Worm (Caenorhabditis elegans) whole organism, young adult: ENCODE results near the gene F47B8.2.

ENCODE experiments used
- B0336.3 ChIP-seq: fragments of 200-800 bp; sonication (Bioruptor generic); IDR thresholded peaks from 2 replicates; pipeline ENCODE4 v1.3.6; 2022; ENCODE audit warnings: missing genetic modification characterization, missing compliant biosample characterization
- C17E4.6 ChIP-seq: fragments of 200-800 bp; sonication (Bioruptor generic); IDR thresholded peaks from 2 replicates; pipeline ENCODE4 v1.3.6; 2022; ENCODE audit warnings: missing genetic modification reagents, missing genetic modification characterization, missing compliant biosample characterization
- F37B4.10 ChIP-seq: fragments of 200-800 bp; sonication (Bioruptor generic); IDR thresholded peaks from 2 replicates; pipeline ENCODE4 v1.3.6; 2022; ENCODE audit warnings: missing genetic modification characterization, missing compliant biosample characterization
- F49E8.2 ChIP-seq: sonication (generic microtip); optimal IDR thresholded peaks from 3 replicates; lab custom pipeline; 2017; ENCODE audit warnings: missing genetic modification characterization, mild to moderate bottlenecking, missing compliant biosample characterization, antibody characterized with exemption, moderate library complexity; ENCODE audit not compliant: insufficient read depth
- F52B5.7 ChIP-seq: sonication (generic microtip); optimal IDR thresholded peaks from 2 replicates; lab custom pipeline; 2016; ENCODE audit warnings: mild to moderate bottlenecking, missing genetic modification characterization, missing compliant biosample characterization
- F57A8.1 ChIP-seq: fragments of 200-800 bp; sonication (Bioruptor generic); optimal IDR thresholded peaks from 2 replicates; lab custom pipeline; 2018; ENCODE audit warnings: mild to moderate bottlenecking, missing genetic modification characterization, moderate library complexity, missing compliant biosample characterization
- Y79H2A.3 ChIP-seq: fragments of 200-800 bp; sonication (Bioruptor generic); conservative IDR thresholded peaks from 2 replicates; pipeline ENCODE4 v1.3.6; 2022; ENCODE audit warnings: missing genetic modification reagents, missing genetic modification characterization, missing compliant biosample characterization
- aptf-2 ChIP-seq: fragments of 200-800 bp; sonication (Bioruptor generic); conservative IDR thresholded peaks from 2 replicates; pipeline ENCODE4 v1.3.6; 2022; ENCODE audit warnings: missing genetic modification reagents, missing genetic modification characterization, missing compliant biosample characterization
- athp-1 ChIP-seq: sonication (generic microtip); optimal IDR thresholded peaks from 2 replicates; lab custom pipeline; 2017; ENCODE audit warnings: mild to moderate bottlenecking, missing genetic modification characterization, missing compliant biosample characterization
- attf-5 ChIP-seq: fragments of 200-800 bp; sonication (Bioruptor generic); optimal IDR thresholded peaks from 2 replicates; lab custom pipeline; 2018; ENCODE audit warnings: mild to moderate bottlenecking, missing genetic modification characterization, missing compliant biosample characterization
- bed-2 ChIP-seq: fragments of 200-800 bp; sonication (Bioruptor generic); IDR thresholded peaks from 2 replicates; pipeline ENCODE4 v1.3.6; 2022; ENCODE audit warnings: missing genetic modification reagents, missing genetic modification characterization, missing compliant biosample characterization
- ccch-3 ChIP-seq: fragments of 200-800 bp; sonication (Bioruptor generic); optimal IDR thresholded peaks from 2 replicates; lab custom pipeline; 2018; ENCODE audit warnings: mild to moderate bottlenecking, missing genetic modification characterization, missing compliant biosample characterization
- cebp-1 ChIP-seq, 2 experiments: fragments of 200-800 bp in 1 of 2; sonication (Bioruptor generic) in 1 of 2; sonication (generic microtip) in 1 of 2; IDR thresholded peaks in 1 of 2; optimal IDR thresholded peaks in 1 of 2; 2 replicates each; pipeline versions ENCODE4 v1.3.6 to Lab custom; 2017 to 2022; ENCODE audit warnings: missing compliant biosample characterization in 2 of 2, missing genetic modification characterization in 2 of 2, mild to moderate bottlenecking in 1 of 2, missing genetic modification reagents in 1 of 2, moderate library complexity in 1 of 2
- ceh-40 ChIP-seq: fragments of 200-800 bp; sonication (Bioruptor generic); IDR thresholded peaks from 2 replicates; pipeline ENCODE4 v1.3.6; 2022; ENCODE audit warnings: missing genetic modification characterization, missing compliant biosample characterization
- ceh-79 ChIP-seq: sonication (generic microtip); optimal IDR thresholded peaks from 2 replicates; lab custom pipeline; 2017; ENCODE audit warnings: mild to moderate bottlenecking, missing genetic modification characterization, missing compliant biosample characterization
- ceh-91 ChIP-seq: fragments of 200-800 bp; sonication (Bioruptor generic); IDR thresholded peaks from 2 replicates; pipeline ENCODE4 v1.3.6; 2022; ENCODE audit warnings: missing genetic modification reagents, missing genetic modification characterization, missing compliant biosample characterization
- chd-7 ChIP-seq: sonication (generic microtip); optimal IDR thresholded peaks from 2 replicates; lab custom pipeline; 2016; ENCODE audit warnings: mild to moderate bottlenecking, missing genetic modification characterization, moderate library complexity, missing compliant biosample characterization
- dox-1 ChIP-seq: fragments of 200-800 bp; sonication (Bioruptor generic); IDR thresholded peaks from 2 replicates; pipeline ENCODE4 v1.3.6; 2022; ENCODE audit warnings: missing genetic modification reagents, missing genetic modification characterization, missing compliant biosample characterization
- dpff-1 ChIP-seq: sonication (generic microtip); optimal IDR thresholded peaks from 2 replicates; lab custom pipeline; 2017; ENCODE audit warnings: mild to moderate bottlenecking, missing genetic modification characterization, missing compliant biosample characterization
- egrh-3 ChIP-seq: fragments of 200-800 bp; sonication (Bioruptor generic); IDR thresholded peaks from 2 replicates; pipeline ENCODE4 v1.3.6; 2022; ENCODE audit warnings: missing genetic modification reagents, missing genetic modification characterization, missing compliant biosample characterization
- ets-4 ChIP-seq: fragments of 200-800 bp; sonication (Bioruptor generic); optimal IDR thresholded peaks from 2 replicates; lab custom pipeline; 2018; ENCODE audit warnings: mild to moderate bottlenecking, missing genetic modification characterization, missing compliant biosample characterization
- fkh-3 ChIP-seq: sonication (generic microtip); optimal IDR thresholded peaks from 2 replicates; lab custom pipeline; 2016; ENCODE audit warnings: mild to moderate bottlenecking, missing genetic modification characterization, missing compliant biosample characterization
- hmg-20 ChIP-seq: fragments of 200-800 bp; sonication (Bioruptor generic); IDR thresholded peaks from 2 replicates; pipeline ENCODE4 v1.3.6; 2022; ENCODE audit warnings: missing genetic modification reagents, missing genetic modification characterization, missing compliant biosample characterization
- hrde-1 ChIP-seq: sonication (generic microtip); optimal IDR thresholded peaks from 2 replicates; lab custom pipeline; 2016; ENCODE audit warnings: missing genetic modification characterization, mild to moderate bottlenecking, missing compliant biosample characterization, moderate library complexity, missing genotype, missing genetic modification reagents, borderline replicate concordance
- let-607 ChIP-seq, 2 experiments: fragments of 200-800 bp in 1 of 2; sonication (Bioruptor generic) in 1 of 2; sonication (generic microtip) in 1 of 2; optimal IDR thresholded peaks; 2 replicates each; lab custom pipeline; 2016 to 2018; ENCODE audit warnings: mild to moderate bottlenecking in 2 of 2, missing compliant biosample characterization in 2 of 2, missing genetic modification characterization in 2 of 2, moderate library complexity in 2 of 2, missing genotype in 1 of 2
- lsl-1 ChIP-seq: fragments of 200-800 bp; sonication (Bioruptor generic); optimal IDR thresholded peaks from 2 replicates; lab custom pipeline; 2018; ENCODE audit warnings: mild to moderate bottlenecking, missing genetic modification characterization, moderate library complexity, missing compliant biosample characterization
- mel-28 ChIP-seq: sonication (generic microtip); optimal IDR thresholded peaks from 2 replicates; lab custom pipeline; 2016; ENCODE audit warnings: borderline replicate concordance, mild to moderate bottlenecking, missing genetic modification characterization, missing compliant biosample characterization
- mes-4 ChIP-seq: sonication (generic microtip); optimal IDR thresholded peaks from 2 replicates; lab custom pipeline; 2016; ENCODE audit warnings: missing genotype, missing genetic modification characterization, missing compliant biosample characterization
- nfya-2 ChIP-seq: fragments of 200-800 bp; sonication (Bioruptor generic); IDR thresholded peaks from 2 replicates; pipeline ENCODE4 v1.3.6; 2022; ENCODE audit warnings: missing genetic modification reagents, missing genetic modification characterization, missing compliant biosample characterization
- nfyb-1 ChIP-seq: fragments of 200-800 bp; sonication (Bioruptor generic); IDR thresholded peaks from 2 replicates; pipeline ENCODE4 v1.3.6; 2022; ENCODE audit warnings: missing genetic modification reagents, missing genetic modification characterization, missing compliant biosample characterization
- nhr-179 ChIP-seq: sonication (generic microtip); optimal IDR thresholded peaks from 2 replicates; lab custom pipeline; 2016; ENCODE audit warnings: mild to moderate bottlenecking, missing genetic modification characterization, missing compliant biosample characterization
- nhr-27 ChIP-seq: fragments of 200-800 bp; sonication (Bioruptor generic); optimal IDR thresholded peaks from 2 replicates; lab custom pipeline; 2018; ENCODE audit warnings: mild to moderate bottlenecking, missing genetic modification characterization, moderate library complexity, missing compliant biosample characterization
- pbrm-1 ChIP-seq: fragments of 200-800 bp; sonication (Bioruptor generic); IDR thresholded peaks from 2 replicates; pipeline ENCODE4 v1.3.6; 2022; ENCODE audit warnings: missing genetic modification reagents, missing genetic modification characterization, missing compliant biosample characterization
- repo-1 ChIP-seq: sonication (generic microtip); optimal IDR thresholded peaks from 2 replicates; lab custom pipeline; 2017; ENCODE audit warnings: mild to moderate bottlenecking, missing genetic modification characterization, missing compliant biosample characterization
- rpc-1 ChIP-seq, 2 experiments: fragments of 150-350 bp in 1 of 2; sonication (generic microtip) in 1 of 2; optimal IDR thresholded peaks; 2 replicates each; lab custom pipeline; 2014 to 2018; ENCODE audit warnings: missing biosample characterization in 1 of 2, missing genetic modification characterization in 1 of 2, missing genetic modification reagents in 1 of 2, missing genotype in 1 of 2
- snpc-4 ChIP-seq, 5 experiments: fragments of 150-350 bp in 1 of 5; sonication (generic microtip) in 4 of 5; optimal IDR thresholded peaks; 2 replicates each; lab custom pipeline; 2014 to 2018; ENCODE audit warnings: missing genetic modification characterization in 5 of 5, missing biosample characterization in 3 of 5, antibody characterized with exemption in 2 of 5, mild to moderate bottlenecking in 2 of 5, missing compliant biosample characterization in 2 of 5, missing genotype in 2 of 5, moderate library complexity in 2 of 5, missing genetic modification reagents in 1 of 5
- somi-1 ChIP-seq: fragments of 200-800 bp; sonication (Bioruptor generic); optimal IDR thresholded peaks from 2 replicates; lab custom pipeline; 2018; ENCODE audit warnings: mild to moderate bottlenecking, missing genetic modification characterization, missing compliant biosample characterization
- sptf-2 ChIP-seq: fragments of 200-800 bp; sonication (Bioruptor generic); optimal IDR thresholded peaks from 2 replicates; lab custom pipeline; 2018; ENCODE audit warnings: mild to moderate bottlenecking, missing genetic modification characterization, missing compliant biosample characterization
- unc-130 ChIP-seq: sonication (generic microtip); optimal IDR thresholded peaks from 2 replicates; lab custom pipeline; 2016; ENCODE audit warnings: missing genetic modification reagents, missing genetic modification characterization, missing compliant biosample characterization
- zfh-2 ChIP-seq: fragments of 200-800 bp; sonication (Bioruptor generic); conservative IDR thresholded peaks from 2 replicates; pipeline ENCODE4 v1.3.6; 2022; ENCODE audit warnings: missing genetic modification reagents, missing genetic modification characterization, missing compliant biosample characterization
- ztf-18 ChIP-seq: sonication (generic microtip); optimal IDR thresholded peaks from 2 replicates; lab custom pipeline; 2016; ENCODE audit warnings: missing genotype, mild to moderate bottlenecking, missing genetic modification characterization, missing compliant biosample characterization

Gene F47B8.2

ce11 chrV:14320730-14321319, 4.4 kb upstream of the F47B8.2 start:
- TF ChIP-seq athp-1 (tag; lab: Kevin White, UChicago) (peak; percentile 15), lsl-1 (GFP tag; lab: Kevin White, UChicago) (no peak), ceh-40 (GFP tag; lab: Robert Waterston, UW) (no peak), F52B5.7 (tag; lab: Kevin White, UChicago) (no peak), mel-28 (tag; lab: Kevin White, UChicago) (no peak), C17E4.6 (GFP tag; lab: Robert Waterston, UW) (no peak), hrde-1 (tag; lab: Kevin White, UChicago) (no peak), attf-5 (GFP tag; lab: Kevin White, UChicago) (peak; percentile 23), let-607 (tag; optimal IDR thresholded peaks at IDR 0.05; lab: Kevin White, UChicago) (no peak), chd-7 (tag; lab: Kevin White, UChicago) (no peak), cebp-1 (GFP tag; IDR thresholded peaks at IDR 0.05; lab: Robert Waterston, UW) (no peak), cebp-1 (tag; optimal IDR thresholded peaks at IDR 0.05; lab: Kevin White, UChicago) (peak; percentile 26), hmg-20 (no peak), nhr-27 (tag; lab: Kevin White, UChicago) (no peak), nhr-179 (tag; lab: Kevin White, UChicago) (no peak), F49E8.2 (tag; lab: Kevin White, UChicago) (no peak), nfya-2 (GFP tag; lab: Robert Waterston, UW) (no peak), nfyb-1 (0 out of 2 replicates have a peak, but pooled peaks have one; percentile 30), egrh-3 (GFP tag; lab: Robert Waterston, UW) (peak; percentile 98), F57A8.1 (GFP tag; lab: Kevin White, UChicago) (peak; percentile 31), repo-1 (tag; lab: Kevin White, UChicago) (no peak), pbrm-1 (GFP tag; lab: Robert Waterston, UW) (0 out of 2 replicates have a peak, but pooled peaks have one; percentile 14), B0336.3 (GFP tag; lab: Robert Waterston, UW) (peak; percentile 31; the same call in 1 of the 2 replicates), ccch-3 (no peak), zfh-2 (peak; percentile 95), ceh-79 (tag; lab: Kevin White, UChicago) (no peak)

- TF ChIP-seq nhr-179 (tag; lab: Kevin White, UChicago) (no peak), Y79H2A.3 (no peak), ets-4 (GFP tag; lab: Kevin White, UChicago) (no peak), fkh-3 (no peak), rpc-1 (optimal IDR thresholded peaks at IDR 0.05; lab: Kevin White, UChicago) (no peak), rpc-1 (tag; optimal IDR thresholded peaks at IDR 0.05; lab: Kevin White, UChicago) (no peak), sptf-2 (GFP tag; lab: Kevin White, UChicago) (no peak), aptf-2 (no peak), unc-130 (GFP tag; lab: Kevin White, UChicago) (no peak), ceh-91 (no peak), snpc-4 (GFP tag; optimal IDR thresholded peaks at IDR 0.05; lab: Kevin White, UChicago) (no peak), snpc-4 (tag; optimal IDR thresholded peaks at IDR 0.05; lab: Kevin White, UChicago) (no peak), somi-1 (no peak), mes-4 (tag; lab: Kevin White, UChicago) (no peak), F37B4.10 (GFP tag; lab: Robert Waterston, UW) (no peak), bed-2 (GFP tag; lab: Robert Waterston, UW) (no peak), nhr-27 (tag; lab: Kevin White, UChicago) (no peak), dpff-1 (tag; lab: Kevin White, UChicago) (no peak), dox-1 (GFP tag; lab: Robert Waterston, UW) (no peak), ztf-18 (tag; lab: Kevin White, UChicago) (no peak)
- TF ChIP-seq, all 124 proteins: peak for 0
Measured at ce11 chrV:14320246-14320645, 3.8 kb upstream of the F47B8.2 start, which contains the start of gene F47B8.14. Gene F47B8.14, plus strand, starts transcription at chrV:14320546.
